Fruit fly (Drosophila melanogaster) whole organism, adult: Measurements from ENCODE around the gene trbl.
A peak's percentile ranks its signal among the peaks of the same experiment; 100 is the strongest.

Experiments used
- CG11617 ChIP-seq: fragments of 200-800 bp; sonication (Bioruptor generic); optimal IDR thresholded peaks from 2 replicates; lab custom pipeline; 2017; ENCODE audit warnings: mild to moderate bottlenecking, missing biosample characterization, missing genetic modification reagents, missing genetic modification characterization
- CG12768 ChIP-seq: fragments of 200-800 bp; sonication (Bioruptor generic); optimal IDR thresholded peaks from 2 replicates; lab custom pipeline; 2017; ENCODE audit warnings: missing biosample characterization, missing genetic modification characterization, mild to moderate bottlenecking, moderate library complexity, missing genetic modification reagents
- CG14711 ChIP-seq: fragments of 200-800 bp; sonication (Bioruptor generic); optimal IDR thresholded peaks from 2 replicates; lab custom pipeline; 2018; ENCODE audit warnings: missing biosample characterization, mild to moderate bottlenecking, missing genetic modification characterization, moderate library complexity
- CG1620 ChIP-seq: fragments of 200-800 bp; sonication (Bioruptor generic); optimal IDR thresholded peaks from 2 replicates; lab custom pipeline; 2016; ENCODE audit warnings: missing biosample characterization, missing genetic modification characterization
- CG33017 ChIP-seq: fragments of 200-800 bp; sonication (Bioruptor generic); optimal IDR thresholded peaks from 2 replicates; lab custom pipeline; 2018; ENCODE audit warnings: missing biosample characterization, mild to moderate bottlenecking, missing genetic modification characterization, moderate library complexity
- CG5204 ChIP-seq: fragments of 200-800 bp; sonication (Bioruptor generic); optimal IDR thresholded peaks from 2 replicates; lab custom pipeline; 2016; ENCODE audit warnings: missing biosample characterization, missing genetic modification characterization
- CG7045 ChIP-seq: fragments of 200-800 bp; sonication (Bioruptor generic); optimal IDR thresholded peaks from 2 replicates; lab custom pipeline; 2017; ENCODE audit warnings: missing biosample characterization, mild to moderate bottlenecking, missing genetic modification characterization
- CG7101 ChIP-seq: fragments of 200-800 bp; sonication (Bioruptor generic); optimal IDR thresholded peaks from 2 replicates; lab custom pipeline; 2018; ENCODE audit warnings: missing biosample characterization, mild to moderate bottlenecking, missing genetic modification characterization, moderate library complexity
- Clk ChIP-seq: fragments of 200-800 bp; sonication (Bioruptor generic); optimal IDR thresholded peaks from 2 replicates; lab custom pipeline; 2017; ENCODE audit warnings: missing biosample characterization, missing genetic modification characterization
- Crg-1 ChIP-seq: fragments of 200-800 bp; sonication (Bioruptor generic); optimal IDR thresholded peaks from 2 replicates; lab custom pipeline; 2016; ENCODE audit warnings: missing biosample characterization, missing genetic modification characterization
- Hr96 ChIP-seq: fragments of 200-800 bp; sonication (Bioruptor generic); optimal IDR thresholded peaks from 2 replicates; lab custom pipeline; 2016; ENCODE audit warnings: missing biosample characterization, missing genetic modification characterization
- Mnt ChIP-seq: fragments of 200-800 bp; sonication (Bioruptor generic); optimal IDR thresholded peaks from 2 replicates; lab custom pipeline; 2016; ENCODE audit warnings: missing biosample characterization, mild to moderate bottlenecking, missing genetic modification characterization
- bab1 ChIP-seq: fragments of 200-800 bp; sonication (Bioruptor generic); optimal IDR thresholded peaks from 3 replicates; lab custom pipeline; 2019; ENCODE audit warnings: missing biosample characterization, mild to moderate bottlenecking, missing genetic modification characterization, moderate library complexity
- cic ChIP-seq: fragments of 200-800 bp; sonication (Bioruptor generic); optimal IDR thresholded peaks from 2 replicates; lab custom pipeline; 2017; ENCODE audit warnings: missing biosample characterization, mild to moderate bottlenecking, missing genetic modification characterization, moderate library complexity
- cnc ChIP-seq, 2 experiments: fragments of >200 bp; optimal IDR thresholded peaks; 2 replicates each; lab custom pipeline; 2017
- kay ChIP-seq: fragments of 200-800 bp; sonication (Bioruptor generic); peaks from one replicate; lab custom pipeline; 2016; ENCODE audit warnings: missing biosample characterization, missing genetic modification characterization, borderline replicate concordance
- ovo ChIP-seq: fragments of 200-800 bp; sonication (Bioruptor generic); optimal IDR thresholded peaks from 2 replicates; lab custom pipeline; 2016; ENCODE audit warnings: missing biosample characterization, missing genetic modification characterization
- pad ChIP-seq: fragments of 200-800 bp; sonication (Bioruptor generic); optimal IDR thresholded peaks from 3 replicates; lab custom pipeline; 2017; ENCODE audit warnings: missing biosample characterization, missing genetic modification characterization, mild to moderate bottlenecking, moderate library complexity, missing genetic modification reagents
- tj ChIP-seq: fragments of 200-800 bp; sonication (Bioruptor generic); optimal IDR thresholded peaks from 3 replicates; lab custom pipeline; 2017; ENCODE audit warnings: missing biosample characterization, mild to moderate bottlenecking, missing genetic modification characterization, moderate library complexity
- toe ChIP-seq: fragments of 200-800 bp; sonication (Bioruptor generic); optimal IDR thresholded peaks from 2 replicates; lab custom pipeline; 2016; ENCODE audit warnings: missing biosample characterization, missing genetic modification characterization

trbl gene

dm6 chr3L:20400515-20400914 is 894 bp downstream of the trbl start:
- TF ChIP-seq CG1620 (no peak), CG12768 (GFP tag; lab: Kevin White, UChicago) (no peak), tj (GFP tag; lab: Kevin White, UChicago) (no peak), kay (GFP tag; lab: Kevin White, UChicago) (no peak), toe (GFP tag; lab: Kevin White, UChicago) (no peak), Clk (GFP tag; lab: Kevin White, UChicago) (no peak), cnc (optimal IDR thresholded peaks at IDR 0.05; lab: Kevin White, UChicago) (no peak), CG11617 (GFP tag; lab: Kevin White, UChicago) (no peak), Hr96 (no peak), cic (GFP tag; lab: Kevin White, UChicago) (no peak), bab1 (GFP tag; lab: Kevin White, UChicago) (no peak)

- TF ChIP-seq CG14711 (tag; lab: Kevin White, UChicago) (peak; percentile 79), Clk (GFP tag; lab: Kevin White, UChicago) (no peak), cic (GFP tag; lab: Kevin White, UChicago) (no peak), CG33017 (tag; lab: Kevin White, UChicago) (peak; percentile 89), CG5204 (GFP tag; lab: Kevin White, UChicago) (peak; percentile 72), Mnt (peak; percentile 31), kay (GFP tag; lab: Kevin White, UChicago) (peak; percentile 91), tj (GFP tag; lab: Kevin White, UChicago) (peak; percentile 76), CG12768 (GFP tag; lab: Kevin White, UChicago) (peak; percentile 73), Hr96 (peak; percentile 73), CG1620 (peak; percentile 74), pad (GFP tag; lab: Kevin White, UChicago) (peak; percentile 72), ovo (peak; percentile 61), CG11617 (GFP tag; lab: Kevin White, UChicago) (peak; percentile 82), cnc (optimal IDR thresholded peaks at IDR 0.05; lab: Kevin White, UChicago) (no peak), CG7101 (tag; lab: Kevin White, UChicago) (peak; percentile 84), Crg-1 (peak; percentile 55), bab1 (GFP tag; lab: Kevin White, UChicago) (peak; percentile 88), toe (GFP tag; lab: Kevin White, UChicago) (peak; percentile 68), CG7045 (GFP tag; lab: Kevin White, UChicago) (peak; percentile 79)
Observed at dm6 chr3L:20399550-20400109, 1.8 kb downstream of the trbl start.

dm6 chr3L:20398243-20399222 is 2.9 kb downstream of the trbl start:
- TF ChIP-seq Clk (GFP tag; lab: Kevin White, UChicago) (peak; percentile 36), CG7101 (tag; lab: Kevin White, UChicago) (peak; percentile 46), CG33017 (tag; lab: Kevin White, UChicago) (peak; percentile 44), cic (GFP tag; lab: Kevin White, UChicago) (no peak), bab1 (GFP tag; lab: Kevin White, UChicago) (peak; percentile 62), CG7045 (GFP tag; lab: Kevin White, UChicago) (peak; percentile 32), CG5204 (GFP tag; lab: Kevin White, UChicago) (peak; percentile 60), kay (GFP tag; lab: Kevin White, UChicago) (no peak), ovo (no peak), cnc (optimal IDR thresholded peaks at IDR 0.05; lab: Kevin White, UChicago) (no peak), CG11617 (GFP tag; lab: Kevin White, UChicago) (peak; percentile 34), CG12768 (GFP tag; lab: Kevin White, UChicago) (peak; percentile 12), Crg-1 (no peak), tj (GFP tag; lab: Kevin White, UChicago) (no peak), Hr96 (no peak), CG1620 (peak; percentile 4), Mnt (no peak), CG14711 (tag; lab: Kevin White, UChicago) (peak; percentile 30), pad (GFP tag; lab: Kevin White, UChicago) (no peak), toe (GFP tag; lab: Kevin White, UChicago) (peak; percentile 15)

- no peak for TF ChIP-seq CG14711 (tag; lab: Kevin White, UChicago)
- TF ChIP-seq tj (GFP tag; lab: Kevin White, UChicago), result peak; percentile 43
Observed at dm6 chr3L:20397770-20398169, 3.6 kb downstream of the trbl start.

- TF ChIP-seq kay (GFP tag; lab: Kevin White, UChicago), result peak; percentile 95
- no peak for TF ChIP-seq cic (GFP tag; lab: Kevin White, UChicago)
Observed at dm6 chr3L:20396047-20396446, 5.4 kb downstream of the trbl start.
